Fruit fly (Drosophila melanogaster) whole organism, embryonic: Measurements from ENCODE around the gene Hacd1.

Source experiments
- Atf3 ChIP-seq: fragments of 200-800 bp; sonication (Bioruptor generic); optimal IDR thresholded peaks from 3 replicates; lab custom pipeline; 2016; ENCODE audit warnings: missing biosample characterization, missing genetic modification characterization
- Bteb2 ChIP-seq: fragments of 200-800 bp; sonication (Bioruptor generic); optimal IDR thresholded peaks from 2 replicates; lab custom pipeline; 2016; ENCODE audit warnings: missing biosample characterization, missing genetic modification characterization
- CG10267 ChIP-seq: fragments of 200-800 bp; sonication (Bioruptor generic); optimal IDR thresholded peaks from 2 replicates; lab custom pipeline; 2018; ENCODE audit warnings: missing biosample characterization, mild to moderate bottlenecking, missing genetic modification characterization, moderate library complexity
- CG10543 ChIP-seq: fragments of 200-800 bp; sonication (Bioruptor generic); optimal IDR thresholded peaks from 3 replicates; lab custom pipeline; 2017; ENCODE audit warnings: missing biosample characterization, mild to moderate bottlenecking, missing genetic modification characterization, moderate library complexity
- CG11085 ChIP-seq: fragments of 200-800 bp; sonication (Bioruptor generic); IDR thresholded peaks from 2 replicates; pipeline ENCODE4 v1.3.6; 2022; ENCODE audit warnings: missing biosample characterization, missing genetic modification characterization
- CG11247 ChIP-seq: fragments of 200-800 bp; sonication (Bioruptor generic); IDR thresholded peaks from 2 replicates; pipeline ENCODE4 v1.3.6; 2022; ENCODE audit warnings: missing biosample characterization, missing genetic modification characterization
- CG12299 ChIP-seq: fragments of 200-800 bp; sonication (Bioruptor generic); optimal IDR thresholded peaks from 2 replicates; lab custom pipeline; 2018; ENCODE audit warnings: missing biosample characterization, mild to moderate bottlenecking, missing genetic modification characterization
- CG1233 ChIP-seq: fragments of 200-800 bp; sonication (Bioruptor generic); optimal IDR thresholded peaks from 4 replicates; lab custom pipeline; 2018; ENCODE audit warnings: missing biosample characterization, mild to moderate bottlenecking, missing genetic modification characterization
- CG14014 ChIP-seq: fragments of 200-800 bp; sonication (Bioruptor generic); IDR thresholded peaks from 2 replicates; pipeline ENCODE4 v1.3.6; 2022; ENCODE audit warnings: missing biosample characterization, missing genetic modification characterization
- CG15479 ChIP-seq: fragments of 200-800 bp; sonication (Bioruptor generic); optimal IDR thresholded peaks from 3 replicates; lab custom pipeline; 2019; ENCODE audit warnings: missing biosample characterization, mild to moderate bottlenecking, missing genetic modification characterization, moderate library complexity
- CG1602 ChIP-seq: fragments of 200-800 bp; sonication (Bioruptor generic); optimal IDR thresholded peaks from 3 replicates; lab custom pipeline; 2016; ENCODE audit warnings: missing biosample characterization, missing genetic modification characterization
- CG17802 ChIP-seq: fragments of 200-800 bp; sonication (Bioruptor generic); optimal IDR thresholded peaks from 2 replicates; lab custom pipeline; 2018; ENCODE audit warnings: missing biosample characterization, mild to moderate bottlenecking, missing genetic modification characterization, moderate library complexity
- CG18011 ChIP-seq: fragments of 200-800 bp; sonication (Bioruptor generic); optimal IDR thresholded peaks from 2 replicates; lab custom pipeline; 2017; ENCODE audit warnings: missing biosample characterization, missing genetic modification characterization, mild to moderate bottlenecking, moderate library complexity, missing genotype
- CG34422 ChIP-seq: fragments of 200-800 bp; sonication (Bioruptor generic); IDR thresholded peaks from 3 replicates; pipeline ENCODE4 v1.3.6; 2022; ENCODE audit warnings: missing biosample characterization, missing genetic modification characterization
- CG4282 ChIP-seq: fragments of 200-800 bp; sonication (Bioruptor generic); optimal IDR thresholded peaks from 2 replicates; lab custom pipeline; 2016; ENCODE audit warnings: missing biosample characterization, missing genetic modification characterization
- CG4707 ChIP-seq: fragments of 200-800 bp; sonication (Bioruptor generic); optimal IDR thresholded peaks from 2 replicates; lab custom pipeline; 2018; ENCODE audit warnings: missing biosample characterization, mild to moderate bottlenecking, missing genetic modification characterization, moderate library complexity
- CG4820 ChIP-seq: fragments of 200-800 bp; sonication (Bioruptor generic); optimal IDR thresholded peaks from 3 replicates; lab custom pipeline; 2016; ENCODE audit warnings: missing biosample characterization, missing genetic modification characterization
- CG4854 ChIP-seq: fragments of 200-800 bp; sonication (Bioruptor generic); optimal IDR thresholded peaks from 2 replicates; lab custom pipeline; 2016; ENCODE audit warnings: missing biosample characterization, missing genetic modification characterization, inconsistent platforms
- CG6765 ChIP-seq: fragments of 200-800 bp; sonication (Bioruptor generic); optimal IDR thresholded peaks from 3 replicates; lab custom pipeline; 2017; ENCODE audit warnings: missing biosample characterization, mild to moderate bottlenecking, missing genetic modification characterization
- CG8388 ChIP-seq: fragments of 200-800 bp; sonication (Bioruptor generic); optimal IDR thresholded peaks from 2 replicates; lab custom pipeline; 2019; ENCODE audit warnings: missing biosample characterization, mild to moderate bottlenecking, missing genetic modification characterization, moderate library complexity
- CG9817 ChIP-seq: fragments of 200-800 bp; sonication (Bioruptor generic); optimal IDR thresholded peaks from 2 replicates; lab custom pipeline; 2018; ENCODE audit warnings: missing biosample characterization, mild to moderate bottlenecking, missing genetic modification characterization, moderate library complexity
- Chrac-16 ChIP-seq: fragments of 200-800 bp; sonication (Bioruptor generic); optimal IDR thresholded peaks from 3 replicates; lab custom pipeline; 2016; ENCODE audit warnings: missing biosample characterization, missing genetic modification characterization
- Dbx ChIP-seq: fragments of 200-800 bp; sonication (Bioruptor generic); IDR thresholded peaks from 3 replicates; pipeline ENCODE4 v1.3.6; 2022; ENCODE audit warnings: missing biosample characterization, missing genetic modification characterization
- ERR ChIP-seq: fragments of 200-800 bp; sonication (Bioruptor generic); optimal IDR thresholded peaks from 2 replicates; lab custom pipeline; 2016; ENCODE audit warnings: missing biosample characterization, missing genetic modification characterization
- Ets97D ChIP-seq: fragments of 200-800 bp; sonication (Bioruptor generic); optimal IDR thresholded peaks from 3 replicates; lab custom pipeline; 2016; ENCODE audit warnings: missing biosample characterization, missing genetic modification characterization
- Gsc ChIP-seq: fragments of 200-800 bp; sonication (Bioruptor generic); IDR thresholded peaks from 2 replicates; pipeline ENCODE4 v1.3.6; 2022; ENCODE audit warnings: missing biosample characterization, missing genetic modification characterization
- Gug ChIP-seq: fragments of 200-800 bp; sonication (Bioruptor generic); IDR thresholded peaks from 4 replicates; pipeline ENCODE4 v1.3.6; 2022; ENCODE audit warnings: missing biosample characterization, missing genetic modification characterization
- H15 ChIP-seq: fragments of 200-800 bp; sonication (Bioruptor generic); IDR thresholded peaks from 3 replicates; pipeline ENCODE4 v1.3.6; 2022; ENCODE audit warnings: missing biosample characterization, missing genetic modification characterization
- H2.0 ChIP-seq: fragments of 200-800 bp; sonication (Bioruptor generic); IDR thresholded peaks from 2 replicates; pipeline ENCODE4 v1.3.6; 2022; ENCODE audit warnings: missing biosample characterization, missing genetic modification characterization
- HLH54F ChIP-seq: fragments of 200-800 bp; sonication (Bioruptor generic); optimal IDR thresholded peaks from 3 replicates; lab custom pipeline; 2016; ENCODE audit warnings: missing biosample characterization, missing genetic modification characterization
- NC2α ChIP-seq: fragments of 200-800 bp; sonication (Bioruptor generic); optimal IDR thresholded peaks from 2 replicates; lab custom pipeline; 2016; ENCODE audit warnings: missing biosample characterization, missing genetic modification characterization
- TFAM ChIP-seq: fragments of 200-800 bp; sonication (Bioruptor generic); optimal IDR thresholded peaks from 2 replicates; lab custom pipeline; 2017; ENCODE audit warnings: missing biosample characterization, missing genetic modification characterization, inconsistent platforms
- al ChIP-seq: fragments of 200-800 bp; sonication (Bioruptor generic); IDR thresholded peaks from 2 replicates; pipeline ENCODE4 v1.3.6; 2022; ENCODE audit warnings: missing biosample characterization, missing genetic modification characterization
- aop ChIP-seq: fragments of 200-800 bp; sonication (Bioruptor generic); IDR thresholded peaks from 2 replicates; pipeline ENCODE4 v1.3.6; 2022; ENCODE audit warnings: missing biosample characterization, missing genetic modification characterization
- bcd ChIP-seq: fragments of 200-800 bp; sonication (Bioruptor generic); optimal IDR thresholded peaks from 2 replicates; lab custom pipeline; 2017; ENCODE audit warnings: missing biosample characterization, mild to moderate bottlenecking, missing genetic modification characterization
- cad ChIP-seq: fragments of >200 bp; optimal IDR thresholded peaks from 2 replicates; lab custom pipeline; 2017; ENCODE audit warnings: missing biosample characterization, missing genetic modification characterization
- cato ChIP-seq: fragments of 200-800 bp; sonication (Bioruptor generic); optimal IDR thresholded peaks from 2 replicates; lab custom pipeline; 2016; ENCODE audit warnings: missing biosample characterization, missing genetic modification characterization, borderline replicate concordance
- da ChIP-seq: fragments of 200-800 bp; sonication (Bioruptor generic); optimal IDR thresholded peaks from 2 replicates; lab custom pipeline; 2016; ENCODE audit warnings: missing biosample characterization, missing genetic modification characterization
- disco-r ChIP-seq: fragments of 200-800 bp; sonication (Bioruptor generic); optimal IDR thresholded peaks from 2 replicates; lab custom pipeline; 2016; ENCODE audit warnings: missing biosample characterization, missing genetic modification characterization
- en ChIP-seq: fragments of 200-800 bp; sonication (Bioruptor generic); optimal IDR thresholded peaks from 2 replicates; lab custom pipeline; 2016; ENCODE audit warnings: missing biosample characterization, missing genetic modification characterization
- ewg ChIP-seq: fragments of 200-800 bp; sonication (Bioruptor generic); optimal IDR thresholded peaks from 3 replicates; lab custom pipeline; 2017; ENCODE audit warnings: mild to moderate bottlenecking, missing biosample characterization, missing genetic modification reagents, missing genetic modification characterization
- fu2 ChIP-seq: fragments of 200-800 bp; sonication (Bioruptor generic); optimal IDR thresholded peaks from 2 replicates; lab custom pipeline; 2016; ENCODE audit warnings: missing biosample characterization, missing genetic modification characterization
- gcm ChIP-seq: fragments of 200-800 bp; sonication (Bioruptor generic); optimal IDR thresholded peaks from 2 replicates; lab custom pipeline; 2019; ENCODE audit warnings: missing biosample characterization, mild to moderate bottlenecking, missing genetic modification characterization, moderate library complexity
- hb ChIP-seq: fragments of 200-800 bp; sonication (Bioruptor generic); IDR thresholded peaks from 3 replicates; pipeline ENCODE4 v1.3.6; 2022; ENCODE audit warnings: missing biosample characterization, missing genetic modification characterization; ENCODE audit not compliant: partially characterized antibody
- ken ChIP-seq: fragments of 200-800 bp; sonication (Bioruptor generic); IDR thresholded peaks from 3 replicates; pipeline ENCODE4 v1.3.6; 2022; ENCODE audit warnings: missing biosample characterization, missing genetic modification characterization
- lab ChIP-seq: fragments of 200-800 bp; sonication (Bioruptor generic); optimal IDR thresholded peaks from 3 replicates; lab custom pipeline; 2017; ENCODE audit warnings: missing biosample characterization, missing genetic modification characterization, mild to moderate bottlenecking, moderate library complexity, missing genetic modification reagents
- pb ChIP-seq: fragments of 200-800 bp; sonication (Bioruptor generic); optimal IDR thresholded peaks from 3 replicates; lab custom pipeline; 2016; ENCODE audit warnings: missing biosample characterization, missing genetic modification characterization
- repo ChIP-seq: fragments of 200-800 bp; sonication (Bioruptor generic); optimal IDR thresholded peaks from 2 replicates; lab custom pipeline; 2016; ENCODE audit warnings: missing biosample characterization, missing genetic modification characterization
- sima ChIP-seq: fragments of 200-800 bp; sonication (Bioruptor generic); optimal IDR thresholded peaks from 2 replicates; lab custom pipeline; 2016; ENCODE audit warnings: missing biosample characterization, missing genetic modification characterization
- slou ChIP-seq: fragments of 200-800 bp; sonication (Bioruptor generic); optimal IDR thresholded peaks from 3 replicates; lab custom pipeline; 2016; ENCODE audit warnings: missing biosample characterization, missing genetic modification characterization
- zen2 ChIP-seq: fragments of 200-800 bp; sonication (Bioruptor generic); IDR thresholded peaks from 3 replicates; pipeline ENCODE4 v1.3.6; 2022; ENCODE audit warnings: missing biosample characterization, missing genetic modification characterization; ENCODE audit not compliant: partially characterized antibody

The Hacd1 gene

dm6 chr2L:11970853-11971397 lies 31.1 kb downstream of the Hacd1 start (continued):
- TF ChIP-seq CG17802 (tag; lab: Kevin White, UChicago) (no peak), da (GFP tag; lab: Kevin White, UChicago) (peak; percentile 9), hb (no peak), cato (GFP tag; lab: Kevin White, UChicago) (no peak), CG4282 (no peak), Gsc (GFP tag; lab: Robert Waterston, UW) (no peak), aop (no peak), CG8388 (GFP tag; lab: Kevin White, UChicago) (no peak), CG4820 (no peak), CG11247 (GFP tag; lab: Robert Waterston, UW) (peak; percentile 28; the same call in 1 of the 2 replicates), Ets97D (GFP tag; lab: Kevin White, UChicago) (no peak), slou (no peak), CG12299 (tag; lab: Kevin White, UChicago) (no peak), repo (GFP tag; lab: Kevin White, UChicago) (no peak), HLH54F (GFP tag; lab: Kevin White, UChicago) (no peak), ERR (GFP tag; lab: Kevin White, UChicago) (no peak), disco-r (GFP tag; lab: Kevin White, UChicago) (no peak), pb (GFP tag; lab: Kevin White, UChicago) (peak; percentile 59), sima (GFP tag; lab: Kevin White, UChicago) (no peak), CG1602 (GFP tag; lab: Kevin White, UChicago) (no peak), CG34422 (peak; percentile 44; the same call in 1 of the 3 replicates), CG1233 (GFP tag; lab: Kevin White, UChicago) (no peak), zen2 (no peak), en (no peak), CG4854 (GFP tag; lab: Kevin White, UChicago) (no peak), Chrac-16 (GFP tag; lab: Kevin White, UChicago) (no peak), al (no peak), Gug (0 out of 4 replicates have a peak, but pooled peaks have one; percentile 7), gcm (GFP tag; lab: Kevin White, UChicago) (no peak), CG10267 (tag; lab: Kevin White, UChicago) (no peak), TFAM (GFP tag; lab: Kevin White, UChicago) (no peak), CG11085 (GFP tag; lab: Robert Waterston, UW) (0 out of 2 replicates have a peak, but pooled peaks have one; percentile 52), lab (GFP tag; lab: Kevin White, UChicago) (peak; percentile 62), H2.0 (GFP tag; lab: Robert Waterston, UW) (no peak), Dbx (GFP tag; lab: Robert Waterston, UW) (peak; percentile 54; the same call in 1 of the 3 replicates), cad (GFP tag; lab: Kevin White, UChicago) (no peak), CG15479 (peak; percentile 43), CG9817 (tag; lab: Kevin White, UChicago) (no peak), ken (0 out of 3 replicates have a peak, but pooled peaks have one; percentile 11), Atf3 (peak; percentile 6), H15 (GFP tag; lab: Robert Waterston, UW) (no peak), ewg (no peak), NC2α (GFP tag; lab: Kevin White, UChicago) (no peak), Bteb2 (GFP tag; lab: Kevin White, UChicago) (no peak), CG10543 (GFP tag; lab: Kevin White, UChicago) (peak; percentile 81), bcd (GFP tag; lab: Kevin White, UChicago) (peak; percentile 5), CG6765 (no peak), CG14014 (GFP tag; lab: Robert Waterston, UW) (peak; percentile 39; the same call in 1 of the 2 replicates), CG18011 (GFP tag; lab: Kevin White, UChicago) (no peak), fu2 (GFP tag; lab: Kevin White, UChicago) (no peak), CG4707 (GFP tag; lab: Kevin White, UChicago) (no peak)
